Fruit fly (Drosophila melanogaster) whole organism, wandering third instar larva: ENCODE data around the gene Ets21C.
A peak's percentile ranks its signal among the peaks of the same experiment; 100 is the strongest.

Source experiments
- Abd-B ChIP-seq: fragments of >200 bp; optimal IDR thresholded peaks from 2 replicates; lab custom pipeline; 2017; ENCODE audit warnings: missing biosample characterization, missing genetic modification characterization
- CG32264 ChIP-seq: fragments of 200-800 bp; sonication (Bioruptor generic); optimal IDR thresholded peaks from 2 replicates; lab custom pipeline; 2016; ENCODE audit warnings: missing biosample characterization, missing genetic modification characterization
- CG9705 ChIP-seq: fragments of 200-800 bp; sonication (Bioruptor generic); optimal IDR thresholded peaks from 2 replicates; lab custom pipeline; 2018; ENCODE audit warnings: missing biosample characterization, mild to moderate bottlenecking, missing genetic modification characterization
- Dfd ChIP-seq: fragments of >200 bp; optimal IDR thresholded peaks from 2 replicates; lab custom pipeline; 2017; ENCODE audit warnings: missing biosample characterization, missing genetic modification characterization
- Dif ChIP-seq: fragments of 200-275, 200-300 bp; sonication (Bioruptor generic); optimal IDR thresholded peaks from 2 replicates; lab custom pipeline; 2018; ENCODE audit warnings: missing biosample characterization, missing genetic modification characterization; ENCODE audit not compliant: partially characterized antibody
- HLH106 ChIP-seq: fragments of 200-800 bp; optimal IDR thresholded peaks from 3 replicates; lab custom pipeline; 2019; ENCODE audit warnings: missing biosample characterization, mild to moderate bottlenecking, missing genetic modification characterization, moderate library complexity
- Hr78 ChIP-seq: fragments of >200 bp; optimal IDR thresholded peaks from 2 replicates; lab custom pipeline; 2017; ENCODE audit warnings: missing biosample characterization, missing genetic modification characterization
- Hr83 ChIP-seq: fragments of 200-300 bp; sonication (Bioruptor generic); optimal IDR thresholded peaks from 2 replicates; lab custom pipeline; 2016; ENCODE audit warnings: missing biosample characterization, mild to moderate bottlenecking, missing genetic modification characterization, moderate library complexity; ENCODE audit not compliant: poor library complexity, severe bottlenecking
- Jra ChIP-seq: sonication (Bioruptor generic); optimal IDR thresholded peaks from 2 replicates; lab custom pipeline; 2016; ENCODE audit warnings: missing biosample characterization, missing genetic modification characterization
- Myc ChIP-seq: fragments of >200 bp; optimal IDR thresholded peaks from 2 replicates; lab custom pipeline; 2017
- N ChIP-seq: fragments of >200 bp; optimal IDR thresholded peaks from 2 replicates; lab custom pipeline; 2018; ENCODE audit warnings: missing biosample characterization, missing external identifiers, missing genetic modification characterization
- OdsH ChIP-seq: fragments of 200-800 bp; sonication (Bioruptor generic); optimal IDR thresholded peaks from 2 replicates; lab custom pipeline; 2016; ENCODE audit warnings: missing biosample characterization, mild to moderate bottlenecking, missing genetic modification characterization
- Rel ChIP-seq, 2 experiments: fragments of 200-800 bp; sonication (Bioruptor generic) in 1 of 2; optimal IDR thresholded peaks; 2 replicates in 1 of 2; 3 replicates in 1 of 2; lab custom pipeline; 2016 to 2019; ENCODE audit warnings: mild to moderate bottlenecking in 2 of 2, missing biosample characterization in 2 of 2, missing genetic modification characterization in 2 of 2, moderate library complexity in 1 of 2
- Sp1 ChIP-seq: fragments of 200-800 bp; sonication (Bioruptor generic); optimal IDR thresholded peaks from 3 replicates; lab custom pipeline; 2019; ENCODE audit warnings: missing biosample characterization, mild to moderate bottlenecking, missing genetic modification characterization, moderate library complexity
- br ChIP-seq: fragments of 200-800 bp; sonication (Bioruptor generic); optimal IDR thresholded peaks from 2 replicates; lab custom pipeline; 2016; ENCODE audit warnings: missing biosample characterization, missing genetic modification characterization
- dl ChIP-seq, 2 experiments: fragments of 175-275, 200-275 bp in 1 of 2; fragments of 200-275 bp in 1 of 2; sonication (Bioruptor generic); optimal IDR thresholded peaks; lab custom pipeline; 2018; ENCODE audit warnings: mild to moderate bottlenecking in 2 of 2, missing biosample characterization in 2 of 2, missing genetic modification characterization in 2 of 2, moderate library complexity in 2 of 2; ENCODE audit not compliant: partially characterized antibody in 2 of 2, insufficient read depth in 1 of 2
- foxo ChIP-seq, 2 experiments: fragments of 200-800 bp; sonication (Bioruptor generic); optimal IDR thresholded peaks; 2 replicates in 1 of 2; 3 replicates in 1 of 2; lab custom pipeline; 2016 to 2017; ENCODE audit warnings: missing biosample characterization in 2 of 2, missing genetic modification characterization in 2 of 2
- h ChIP-seq: fragments of 200-800 bp; sonication (Bioruptor generic); optimal IDR thresholded peaks from 3 replicates; lab custom pipeline; 2016; ENCODE audit warnings: missing biosample characterization, mild to moderate bottlenecking, missing genetic modification characterization
- lola ChIP-seq: fragments of >200 bp; optimal IDR thresholded peaks from 2 replicates; lab custom pipeline; 2017; ENCODE audit warnings: missing biosample characterization, missing genetic modification characterization
- psq ChIP-seq: fragments of 200-800 bp; sonication (Bioruptor generic); optimal IDR thresholded peaks from 3 replicates; lab custom pipeline; 2017; ENCODE audit warnings: missing biosample characterization, mild to moderate bottlenecking, missing genetic modification characterization, moderate library complexity
- rgr ChIP-seq: fragments of 200-800 bp; sonication (Bioruptor generic); optimal IDR thresholded peaks from 3 replicates; lab custom pipeline; 2016; ENCODE audit warnings: missing biosample characterization, mild to moderate bottlenecking, missing genetic modification characterization
- sage ChIP-seq: fragments of 200-800 bp; sonication (Bioruptor generic); optimal IDR thresholded peaks from 2 replicates; lab custom pipeline; 2016; ENCODE audit warnings: missing biosample characterization, mild to moderate bottlenecking, missing genetic modification characterization
- sv ChIP-seq: fragments of 200-800 bp; sonication (Bioruptor generic); optimal IDR thresholded peaks from 3 replicates; lab custom pipeline; 2016; ENCODE audit warnings: missing biosample characterization, missing genetic modification characterization
- woc ChIP-seq: sonication (Bioruptor generic); optimal IDR thresholded peaks from 2 replicates; lab custom pipeline; 2016; ENCODE audit warnings: missing biosample characterization, mild to moderate bottlenecking, missing genetic modification characterization

Ets21C gene

DNA sequence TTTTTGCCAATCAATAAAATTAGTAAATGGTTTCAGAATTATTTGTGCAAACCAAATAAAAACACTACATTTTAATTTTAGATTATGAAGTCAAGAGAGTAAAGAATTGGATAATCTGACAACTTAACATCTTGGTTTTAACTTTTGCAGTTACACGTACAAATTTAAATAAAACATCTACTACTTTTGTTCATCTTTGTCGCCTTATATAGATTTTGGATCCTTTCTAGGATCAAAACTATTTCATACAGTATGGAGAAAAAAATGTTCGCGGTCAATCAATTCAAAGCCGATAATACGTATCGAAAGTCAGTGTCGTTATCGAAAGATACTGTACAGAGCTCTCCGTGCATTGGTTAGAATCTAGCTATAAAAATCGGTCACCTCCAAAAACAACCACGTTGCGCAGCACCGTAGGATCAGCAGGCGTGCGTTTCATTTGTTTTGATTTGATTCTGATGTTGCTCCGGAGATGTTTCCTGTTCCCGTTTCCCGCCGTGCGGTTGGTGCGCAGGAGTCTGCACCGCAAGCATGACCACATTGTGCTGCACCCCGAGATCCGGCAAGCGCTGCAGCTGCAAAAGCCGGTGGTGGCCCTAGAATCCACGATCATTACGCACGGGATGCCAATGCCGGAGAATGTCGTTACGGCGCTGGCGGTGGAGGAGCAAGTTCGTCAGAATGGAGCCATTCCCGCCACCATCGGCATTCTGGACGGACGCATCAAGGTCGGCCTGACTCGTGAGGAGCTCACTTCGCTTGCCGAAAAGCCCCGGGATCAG lies 11.2 kb upstream of the Ets21C start, which contains the start of the genes uncNacbeta and CG2794:
Gene uncNacbeta (minus strand): TSS at position 51 of the 782 bp plus-strand sequence.
Gene CG2794 (plus strand): TSS at position 395 of the 782 bp plus-strand sequence.
- no peak for TF ChIP-seq dl (GFP tag; optimal IDR thresholded peaks at IDR 0.05; lab: Kevin White, UChicago; ENCODE audit: insufficient read depth in 1 of 2, partially characterized antibody in 2 of 2)
- peak; percentile 91 for TF ChIP-seq Myc (lab: Kevin White, UChicago)
- TF ChIP-seq foxo (GFP tag; optimal IDR thresholded peaks at IDR 0.05; lab: Kevin White, UChicago) = peak in 1 of 2 experiments; percentile 25

DNA sequence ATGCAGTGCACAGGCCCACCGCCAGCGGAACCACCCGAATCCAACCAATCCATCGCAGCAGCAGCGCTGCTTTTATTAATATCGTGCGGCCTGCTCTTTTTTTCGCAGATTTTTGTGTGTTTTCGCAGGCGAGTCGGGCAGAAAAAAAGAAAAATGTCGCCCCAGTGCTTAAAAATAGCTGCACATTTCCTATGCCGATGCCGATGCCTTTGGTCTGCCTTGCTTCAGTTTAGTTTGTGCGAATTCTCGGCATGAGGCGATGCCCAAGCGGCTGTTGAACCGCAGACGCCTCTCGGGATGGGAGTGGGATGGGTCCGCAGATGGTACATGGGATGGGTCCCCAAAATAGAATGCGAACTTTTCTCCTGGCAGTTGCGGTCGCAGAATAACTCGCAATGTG lies 10.6 kb upstream of the Ets21C start:
- TF ChIP-seq br (no peak), Hr83 (no peak), Sp1 (GFP tag; lab: Kevin White, UChicago) (no peak), sage (GFP tag; lab: Kevin White, UChicago) (no peak), Hr78 (GFP tag; lab: Kevin White, UChicago) (no peak), sv (GFP tag; lab: Kevin White, UChicago) (no peak), rgr (GFP tag; lab: Kevin White, UChicago) (no peak)

DNA sequence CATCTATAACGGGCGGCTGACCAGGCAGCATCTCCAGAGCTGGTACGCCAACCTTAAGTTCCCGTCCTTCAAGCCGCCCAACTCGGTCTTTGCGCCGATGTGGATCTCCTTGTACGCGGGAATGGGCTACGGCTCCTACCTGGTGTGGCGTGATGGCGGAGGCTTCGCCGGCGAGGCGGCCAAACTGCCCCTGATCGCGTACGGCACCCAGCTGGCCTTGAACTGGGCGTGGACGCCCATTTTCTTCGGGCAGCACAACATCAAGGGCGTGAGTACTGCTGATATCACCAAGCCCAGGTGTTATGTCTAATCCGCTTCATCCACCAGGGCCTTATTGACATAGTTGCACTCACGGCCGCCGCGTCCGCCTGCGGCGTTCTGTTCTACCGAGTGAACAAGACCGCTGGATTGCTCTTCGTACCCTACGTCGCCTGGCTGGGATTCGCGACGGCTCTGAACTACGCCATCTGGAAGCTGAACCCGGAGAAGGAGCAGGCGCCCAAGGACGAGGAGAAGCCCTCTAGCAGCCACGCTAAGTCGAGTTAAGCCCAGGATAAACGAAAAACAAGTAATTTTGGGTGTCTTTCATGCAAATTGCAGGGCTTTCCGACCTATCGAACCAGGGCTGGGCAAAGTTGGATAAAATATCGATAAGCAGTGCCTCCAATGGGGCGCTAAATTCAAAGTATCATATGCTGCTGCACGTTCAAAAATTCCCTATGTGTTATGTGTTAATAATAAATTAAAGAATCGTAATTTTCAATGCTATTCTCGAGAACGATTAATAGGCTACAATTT lies 7.2 kb upstream of the Ets21C start, which contains the start of gene rempA:
Gene rempA (minus strand): TSS at position 541 of the 798 bp plus-strand sequence.
- TF ChIP-seq Abd-B (GFP tag; lab: Kevin White, UChicago) (no peak), Dif (no peak)
- TF ChIP-seq, all 38 proteins: peak for 0

DNA sequence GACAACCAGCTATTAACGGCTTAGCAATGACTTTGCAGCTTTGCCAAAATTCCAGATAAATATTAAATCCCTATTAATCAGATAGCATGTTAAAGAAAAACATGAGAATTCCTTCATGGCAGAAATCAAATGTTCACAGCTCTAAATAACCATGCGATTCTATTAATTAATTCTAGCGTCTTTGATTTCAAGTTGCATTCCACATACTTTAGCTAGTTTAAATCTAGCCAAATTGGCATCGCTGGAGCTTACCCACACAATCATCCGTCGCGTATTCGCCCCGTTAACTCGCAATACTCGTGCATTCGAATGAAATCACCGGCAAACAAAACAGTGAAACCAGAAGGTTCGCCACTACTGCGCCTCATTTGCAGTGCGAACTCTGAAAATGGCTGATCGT lies 6.6 kb upstream of the Ets21C start, which contains the start of gene Tspo:
Gene Tspo (plus strand): TSS at position 302 of the 400 bp plus-strand sequence.
- TF ChIP-seq Rel (GFP tag; optimal IDR thresholded peaks at IDR 0.05; lab: Kevin White, UChicago) (no peak), Rel (tag; optimal IDR thresholded peaks at IDR 0.05; lab: Kevin White, UChicago) (peak; percentile 58), woc (GFP tag; lab: Kevin White, UChicago) (peak; percentile 71), rgr (GFP tag; lab: Kevin White, UChicago) (no peak), HLH106 (tag; lab: Kevin White, UChicago) (peak; percentile 1), N (peak; percentile 8), OdsH (peak; percentile 8), Hr83 (peak; percentile 6), Dif (peak; percentile 14), CG9705 (GFP tag; lab: Kevin White, UChicago) (no peak), psq (GFP tag; lab: Kevin White, UChicago) (no peak), Myc (lab: Kevin White, UChicago) (peak; percentile 96)

DNA sequence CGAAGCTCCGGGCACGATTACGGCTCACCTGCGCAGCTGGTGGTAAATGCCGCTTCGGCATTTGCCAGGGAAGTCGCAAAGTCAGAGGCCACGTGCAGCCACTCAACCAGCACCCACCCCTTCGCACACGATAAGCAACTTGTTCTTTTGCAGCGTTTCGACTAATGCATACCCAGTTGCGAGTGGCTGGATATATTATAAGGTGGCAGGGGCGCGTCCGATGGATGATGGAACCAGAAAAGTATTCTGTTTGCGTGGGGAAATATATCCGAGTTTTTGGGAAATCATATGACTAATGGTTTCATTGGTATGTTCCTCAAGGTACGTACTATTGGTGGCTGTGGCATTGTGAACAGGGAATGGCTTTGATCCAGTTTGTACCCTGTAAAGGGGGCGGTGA lies 3.1 kb downstream of the Ets21C start:
- TF ChIP-seq N (no peak), HLH106 (tag; lab: Kevin White, UChicago) (no peak), rgr (GFP tag; lab: Kevin White, UChicago) (no peak), psq (GFP tag; lab: Kevin White, UChicago) (no peak), Sp1 (GFP tag; lab: Kevin White, UChicago) (no peak), Dfd (GFP tag; lab: Kevin White, UChicago) (no peak), lola (no peak), Jra (GFP tag; lab: Kevin White, UChicago) (no peak), CG32264 (no peak), br (no peak)

DNA sequence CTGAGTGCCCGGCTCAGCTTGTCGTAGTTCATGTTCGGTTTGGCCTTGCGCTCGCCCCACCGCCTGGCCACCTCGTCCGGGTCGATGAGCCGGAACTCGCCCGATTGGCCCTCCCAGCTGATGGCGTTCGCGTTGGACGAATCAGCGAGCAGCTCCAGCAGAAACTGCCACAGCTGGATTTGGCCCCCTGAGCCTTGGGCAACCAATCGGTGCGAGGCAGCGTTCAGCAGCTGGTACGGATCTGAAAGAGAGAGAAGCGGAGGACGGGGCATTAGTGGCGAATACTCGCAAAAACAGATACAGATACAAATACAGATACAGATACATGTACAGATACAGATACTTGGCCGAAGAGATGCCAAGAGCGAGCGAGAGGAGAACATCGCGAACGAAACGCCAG lies 4.7 kb downstream of the Ets21C start:
- TF ChIP-seq N (peak; percentile 50), h (GFP tag; lab: Kevin White, UChicago) (no peak)
